Worm (Caenorhabditis elegans): ENCODE measurements around the gene R08A2.9.

Gene R08A2.9

DNA sequence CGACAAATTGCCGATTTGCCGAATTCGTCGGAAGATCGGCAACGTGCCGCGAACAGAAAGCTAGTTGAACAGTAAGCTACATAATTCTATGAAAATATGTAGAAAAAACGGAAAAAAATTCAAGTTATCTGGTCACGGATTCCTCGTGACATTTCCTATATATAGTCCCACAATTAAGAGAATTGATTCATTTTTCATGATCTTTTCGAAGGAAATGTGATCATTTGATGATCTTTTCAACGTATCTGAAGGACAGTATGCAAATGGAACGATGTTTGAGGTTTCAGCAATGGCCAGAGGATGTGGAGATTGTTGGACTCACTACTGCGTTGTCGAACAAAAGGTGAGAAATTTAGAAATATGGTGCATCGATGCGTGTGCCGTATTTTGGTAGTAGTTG lies at the start of gene R08A2.9:
Gene R08A2.9, plus strand, starts transcription at position 301 of the 400 bp plus-strand sequence.
- no peak for TF ChIP-seq snpc-3.4 (tag; optimal IDR thresholded peaks at IDR 0.05)
- no peak for TF ChIP-seq mxl-1 (tag; optimal IDR thresholded peaks at IDR 0.05)
- no peak for TF ChIP-seq aptf-2 (GFP tag; conservative IDR thresholded peaks at IDR 0.05)
- TF ChIP-seq tlf-1 (GFP tag; optimal IDR thresholded peaks at IDR 0.05), result no peak
- TF ChIP-seq fkh-3 (tag; optimal IDR thresholded peaks at IDR 0.05), result no peak
- TF ChIP-seq snpc-1.1 (tag; optimal IDR thresholded peaks at IDR 0.05; ENCODE audit: insufficient read depth), result no peak
- TF ChIP-seq bed-1 (GFP tag; IDR thresholded peaks at IDR 0.05), result no peak
- no peak for TF ChIP-seq die-1 (tag; optimal IDR thresholded peaks at IDR 0.05)
- TF ChIP-seq snpc-4 (GFP tag; optimal IDR thresholded peaks at IDR 0.05), result no peak
- TF ChIP-seq snpc-4 (tag; optimal IDR thresholded peaks at IDR 0.05), result no peak
- no peak for TF ChIP-seq T26A5.8 (tag; optimal IDR thresholded peaks at IDR 0.05)
- TF ChIP-seq athp-1 (tag; optimal IDR thresholded peaks at IDR 0.05), result no peak
- TF ChIP-seq egl-44 (GFP tag; IDR thresholded peaks at IDR 0.05), result no peak
- TF ChIP-seq him-1 (tag; optimal IDR thresholded peaks at IDR 0.05), result no peak
- no peak for TF ChIP-seq F57C9.4 (tag; optimal IDR thresholded peaks at IDR 0.05)
- TF ChIP-seq K11D2.4 (GFP tag; IDR thresholded peaks at IDR 0.05), result no peak
- TF ChIP-seq unc-130 (GFP tag; optimal IDR thresholded peaks at IDR 0.05), result no peak
- TF ChIP-seq chd-7 (tag; optimal IDR thresholded peaks at IDR 0.05), result no peak
- TF ChIP-seq zfh-2 (GFP tag; conservative IDR thresholded peaks at IDR 0.05), result no peak

DNA sequence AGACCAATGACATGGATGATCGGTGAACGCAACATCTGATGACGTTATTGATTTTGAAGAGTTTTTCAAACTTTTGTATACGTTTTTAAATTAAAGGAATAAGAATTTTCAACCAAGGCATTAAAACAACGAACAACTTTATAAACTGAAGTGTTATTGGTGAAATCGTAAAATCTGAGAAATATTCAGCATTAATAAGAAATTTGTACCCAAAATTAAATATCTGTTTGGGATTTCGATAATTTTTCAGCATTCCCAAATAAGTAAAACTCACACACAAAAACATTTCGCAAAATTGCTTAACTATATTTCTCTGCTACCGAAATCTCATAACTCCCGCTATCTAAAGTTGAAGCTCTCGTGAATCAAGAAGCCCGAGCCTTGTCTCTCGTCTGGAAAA lies 48.5 kb upstream of the R08A2.9 start:
- no peak for TF ChIP-seq nhr-27 (tag; optimal IDR thresholded peaks at IDR 0.05)
- no peak for TF ChIP-seq ztf-18 (tag; optimal IDR thresholded peaks at IDR 0.05)
- no peak for TF ChIP-seq Y95B8A.8 (GFP tag; IDR thresholded peaks at IDR 0.05)
- TF ChIP-seq pbrm-1 (GFP tag; IDR thresholded peaks at IDR 0.05), result no peak
- no peak for TF ChIP-seq akir-1 (GFP tag; optimal IDR thresholded peaks at IDR 0.05)
- TF ChIP-seq madf-8 (GFP tag; conservative IDR thresholded peaks at IDR 0.05), result no peak
- TF ChIP-seq Y53F4B.3 (GFP tag; IDR thresholded peaks at IDR 0.05), result no peak
- TF ChIP-seq mxl-1 (tag; optimal IDR thresholded peaks at IDR 0.05), result no peak
- no peak for TF ChIP-seq B0035.1 (tag; optimal IDR thresholded peaks at IDR 0.05)
- TF ChIP-seq F57A8.1 (GFP tag; optimal IDR thresholded peaks at IDR 0.05), result no peak

DNA sequence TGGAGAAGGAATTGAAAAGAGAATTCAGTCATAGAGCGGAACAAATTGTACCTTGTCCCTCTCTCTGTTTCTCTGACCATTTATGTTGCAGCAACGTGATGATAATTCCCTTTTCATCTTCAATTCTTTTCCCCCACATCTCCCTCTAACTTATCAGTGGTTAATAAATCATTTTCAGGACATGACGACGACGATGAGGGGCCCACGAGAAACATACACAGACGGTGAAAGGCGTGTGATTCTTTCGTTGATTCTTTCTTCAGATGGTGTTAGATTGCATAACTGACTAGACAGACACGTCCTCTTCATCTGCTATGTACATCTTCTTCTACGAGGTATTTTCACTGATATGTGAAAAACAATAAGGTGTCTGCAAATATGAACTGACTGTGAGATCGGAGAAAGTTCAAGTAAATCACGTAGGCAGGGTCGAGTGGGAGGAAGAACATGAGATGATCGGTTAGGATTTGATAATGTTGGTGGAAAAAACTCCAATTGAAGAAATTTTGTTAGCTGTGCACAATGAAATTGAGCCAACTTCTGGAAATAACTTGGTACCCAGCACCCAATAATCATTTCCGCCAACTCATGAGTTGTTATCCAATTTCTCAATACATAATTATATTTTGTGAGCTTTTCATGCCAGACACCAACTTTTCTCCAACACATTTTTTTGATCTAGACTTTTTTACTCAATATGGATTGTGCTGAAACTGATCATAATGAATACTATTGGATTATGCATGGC lies 47.3 kb upstream of the R08A2.9 start, which contains the start of gene srh-17:
Gene srh-17, plus strand, starts transcription at position 698 of the 748 bp plus-strand sequence.
- TF ChIP-seq Y53G8AR.9 (GFP tag; conservative IDR thresholded peaks at IDR 0.05) (no peak), somi-1 (GFP tag; optimal IDR thresholded peaks at IDR 0.05) (peak; percentile 27), ztf-25 (GFP tag; IDR thresholded peaks at IDR 0.05) (no peak), ztf-26 (tag; optimal IDR thresholded peaks at IDR 0.05) (peak; percentile 74)

DNA sequence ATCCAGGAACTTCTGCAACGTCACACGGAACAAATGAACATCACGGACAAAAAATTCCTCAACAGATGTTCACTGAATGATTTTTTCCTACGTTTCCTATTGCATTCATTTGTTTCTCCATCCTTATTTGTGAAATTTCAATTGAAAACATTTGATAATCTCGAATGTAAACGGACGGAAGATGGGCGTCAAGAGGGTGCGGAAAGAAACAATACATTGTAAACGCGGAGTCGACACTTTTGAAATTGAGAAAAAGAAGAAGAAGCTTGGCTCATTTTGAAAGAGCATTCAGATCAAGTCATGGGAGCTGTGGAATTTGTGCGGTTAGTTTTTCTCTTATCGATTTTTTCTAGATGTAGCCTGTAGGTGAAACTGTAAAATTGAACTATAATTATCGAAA lies 45.1 kb upstream of the R08A2.9 start, which contains the start of gene C47E8.9:
Gene C47E8.9, plus strand, starts transcription at position 301 of the 400 bp plus-strand sequence.
- TF ChIP-seq lin-35 (GFP tag; optimal IDR thresholded peaks at IDR 0.05) (no peak), nhr-90 (tag; optimal IDR thresholded peaks at IDR 0.05) (no peak), madf-3 (GFP tag; IDR thresholded peaks at IDR 0.05) (no peak), snpc-1.1 (tag; optimal IDR thresholded peaks at IDR 0.05; ENCODE audit: insufficient read depth) (no peak), bed-1 (GFP tag; IDR thresholded peaks at IDR 0.05) (no peak), him-1 (tag; optimal IDR thresholded peaks at IDR 0.05) (no peak), akir-1 (GFP tag; optimal IDR thresholded peaks at IDR 0.05) (no peak), fkh-3 (tag; optimal IDR thresholded peaks at IDR 0.05) (no peak), snpc-4 (GFP tag; optimal IDR thresholded peaks at IDR 0.05) (no peak), snpc-4 (tag; optimal IDR thresholded peaks at IDR 0.05) (no peak), mes-4 (tag; optimal IDR thresholded peaks at IDR 0.05) (no peak), lsl-1 (GFP tag; optimal IDR thresholded peaks at IDR 0.05) (no peak), F37B4.10 (GFP tag; IDR thresholded peaks at IDR 0.05) (no peak), lin-26 (GFP tag; IDR thresholded peaks at IDR 0.05) (no peak), efl-1 (GFP tag; optimal IDR thresholded peaks at IDR 0.05) (no peak), ztf-22 (GFP tag; optimal IDR thresholded peaks at IDR 0.05) (no peak), F22D6.2 (tag; optimal IDR thresholded peaks at IDR 0.05) (no peak), T26A5.8 (tag; optimal IDR thresholded peaks at IDR 0.05) (no peak), egl-18 (GFP tag; IDR thresholded peaks at IDR 0.05) (no peak)
